Fruit fly (Drosophila melanogaster) whole organism, prepupa: Measurements from ENCODE around the gene DIP-epsilon.

ENCODE experiments used
- Blimp-1 ChIP-seq: fragments of 200-800 bp; sonication (Bioruptor generic); optimal IDR thresholded peaks from 3 replicates; lab custom pipeline; 2017; ENCODE audit warnings: missing biosample characterization, missing genetic modification characterization, mild to moderate bottlenecking, moderate library complexity, missing genetic modification reagents
- CG32006 ChIP-seq: fragments of 200-800 bp; sonication (Bioruptor generic); optimal IDR thresholded peaks from 3 replicates; lab custom pipeline; 2017; ENCODE audit warnings: missing biosample characterization, mild to moderate bottlenecking, missing genetic modification characterization
- CG34406 ChIP-seq: fragments of 200-800 bp; sonication (Bioruptor generic); optimal IDR thresholded peaks from 3 replicates; lab custom pipeline; 2016; ENCODE audit warnings: missing biosample characterization, missing genetic modification characterization
- Eip78C ChIP-seq: fragments of 200-800 bp; sonication (Bioruptor generic); peaks from one replicate; lab custom pipeline; 2016; ENCODE audit warnings: missing biosample characterization, missing genetic modification characterization
- Ets96B ChIP-seq: fragments of 200-800 bp; optimal IDR thresholded peaks from 2 replicates; lab custom pipeline; 2019; ENCODE audit warnings: missing biosample characterization, mild to moderate bottlenecking, missing genetic modification characterization, moderate library complexity
- Gug ChIP-seq: fragments of 200-800 bp; sonication (Bioruptor generic); IDR thresholded peaks from 2 replicates; pipeline ENCODE4 v1.3.6; 2022; ENCODE audit warnings: missing biosample characterization, missing genetic modification characterization
- Hr38 ChIP-seq: sonication (Bioruptor generic); optimal IDR thresholded peaks from 2 replicates; lab custom pipeline; 2016; ENCODE audit warnings: missing biosample characterization, missing genetic modification characterization
- Hr39 ChIP-seq: fragments of 200-800 bp; sonication (Bioruptor generic); optimal IDR thresholded peaks from 2 replicates; lab custom pipeline; 2016; ENCODE audit warnings: missing biosample characterization, missing genetic modification characterization
- ss ChIP-seq, 2 experiments: fragments of 200-800 bp; sonication (Bioruptor generic); optimal IDR thresholded peaks; 2 replicates in 1 of 2; 3 replicates in 1 of 2; lab custom pipeline; 2017 to 2018; ENCODE audit warnings: mild to moderate bottlenecking in 2 of 2, missing biosample characterization in 2 of 2, missing genetic modification characterization in 2 of 2, moderate library complexity in 1 of 2

DNA sequence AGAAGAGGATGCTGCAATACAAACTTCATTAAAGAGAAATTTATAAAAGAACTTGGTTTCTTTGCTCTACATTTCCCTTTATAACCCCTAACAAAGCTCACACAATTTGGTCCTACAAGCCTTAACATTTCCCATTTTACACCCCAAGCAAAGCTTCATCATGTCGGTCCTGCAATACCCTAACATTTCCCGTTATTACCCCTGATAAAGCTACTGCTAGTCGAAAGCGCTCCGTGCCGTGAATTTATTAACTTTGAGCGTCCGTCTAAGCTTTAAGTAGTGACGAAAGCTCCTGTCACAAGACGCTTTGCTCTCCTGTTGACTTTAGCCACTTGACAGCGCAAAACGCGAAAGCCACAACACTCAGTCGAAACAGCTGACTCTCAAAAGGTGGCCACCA, 827 bp upstream of the DIP-epsilon start, which contains the start of gene CG13982:
- TF ChIP-seq Eip78C (no peak), CG34406 (GFP tag; lab: Kevin White, UChicago) (no peak), Ets96B (tag; lab: Kevin White, UChicago) (no peak), Hr38 (GFP tag; lab: Kevin White, UChicago) (no peak), ss (GFP tag; optimal IDR thresholded peaks at IDR 0.05; lab: Kevin White, UChicago) (no peak), Gug (no peak), CG32006 (GFP tag; lab: Kevin White, UChicago) (no peak), Blimp-1 (GFP tag; lab: Kevin White, UChicago) (no peak), Hr39 (GFP tag; lab: Kevin White, UChicago) (no peak)
